Worm (Caenorhabditis elegans) whole organism, L2 larva: Measurements from ENCODE around the gene clec-214.

ENCODE experiments used
- C34F6.9 ChIP-seq: fragments of 150-350 bp; optimal IDR thresholded peaks from 2 replicates; lab custom pipeline; 2014; ENCODE audit warnings: missing biosample characterization, missing genetic modification characterization
- R02D3.7 ChIP-seq: fragments of 150-350 bp; optimal IDR thresholded peaks from 2 replicates; lab custom pipeline; 2014; ENCODE audit warnings: missing biosample characterization, missing genetic modification characterization
- Y55F3AM.14 ChIP-seq: fragments of 200-800 bp; sonication (Bioruptor generic); optimal IDR thresholded peaks from 2 replicates; lab custom pipeline; 2018; ENCODE audit warnings: mild to moderate bottlenecking, missing genetic modification characterization, missing compliant biosample characterization
- ZK546.5 ChIP-seq: sonication (generic microtip); optimal IDR thresholded peaks from 2 replicates; lab custom pipeline; 2017; ENCODE audit warnings: missing biosample characterization, missing genetic modification characterization
- alr-1 ChIP-seq: fragments of 150-350 bp; optimal IDR thresholded peaks from 2 replicates; lab custom pipeline; 2014; ENCODE audit warnings: missing biosample characterization, missing genetic modification characterization
- aly-2 ChIP-seq: fragments of 150-350 bp; optimal IDR thresholded peaks from 2 replicates; lab custom pipeline; 2014; ENCODE audit warnings: missing biosample characterization, missing genetic modification characterization
- blmp-1 ChIP-seq: sonication (generic microtip); optimal IDR thresholded peaks from 2 replicates; lab custom pipeline; 2017; ENCODE audit warnings: missing genetic modification characterization, mild to moderate bottlenecking, missing compliant biosample characterization, antibody characterized with exemption, moderate library complexity; ENCODE audit not compliant: insufficient read depth
- ceh-82 ChIP-seq: fragments of 150-350 bp; optimal IDR thresholded peaks from 2 replicates; lab custom pipeline; 2014; ENCODE audit warnings: missing biosample characterization, missing genetic modification characterization
- crh-2 ChIP-seq: sonication (generic microtip); optimal IDR thresholded peaks from 2 replicates; lab custom pipeline; 2017; ENCODE audit warnings: missing biosample characterization, missing genetic modification characterization
- dmd-4 ChIP-seq: sonication (generic microtip); optimal IDR thresholded peaks from 2 replicates; lab custom pipeline; 2017; ENCODE audit warnings: missing biosample characterization, missing genetic modification characterization
- egl-27 ChIP-seq: sonication (generic microtip); optimal IDR thresholded peaks from 3 replicates; lab custom pipeline; 2017; ENCODE audit warnings: missing biosample characterization, missing genetic modification reagents, missing genetic modification characterization
- elt-3 ChIP-seq: sonication (generic microtip); optimal IDR thresholded peaks from 2 replicates; lab custom pipeline; 2017; ENCODE audit warnings: missing biosample characterization, missing genetic modification characterization
- gmeb-1 ChIP-seq: fragments of 150-350 bp; optimal IDR thresholded peaks from 2 replicates; lab custom pipeline; 2014; ENCODE audit warnings: missing biosample characterization, missing genetic modification characterization
- lin-39 ChIP-seq: fragments of 150-350 bp; optimal IDR thresholded peaks from 2 replicates; lab custom pipeline; 2014; ENCODE audit warnings: missing biosample characterization, missing genetic modification reagents, missing genetic modification characterization
- mbf-1 ChIP-seq: sonication (generic microtip); optimal IDR thresholded peaks from 2 replicates; lab custom pipeline; 2017; ENCODE audit warnings: missing biosample characterization, missing genetic modification characterization
- mdl-1 ChIP-seq, 2 experiments: fragments of 150-350 bp in 1 of 2; sonication (generic microtip) in 1 of 2; optimal IDR thresholded peaks; 2 replicates each; lab custom pipeline; 2017; ENCODE audit warnings: missing biosample characterization in 2 of 2, missing genetic modification characterization in 2 of 2
- nhr-10 ChIP-seq: sonication (generic microtip); optimal IDR thresholded peaks from 2 replicates; lab custom pipeline; 2017; ENCODE audit warnings: missing biosample characterization, missing genetic modification characterization
- nhr-11 ChIP-seq: fragments of 150-350 bp; optimal IDR thresholded peaks from 2 replicates; lab custom pipeline; 2014; ENCODE audit warnings: missing biosample characterization, missing genetic modification characterization
- nhr-12 ChIP-seq: fragments of 150-350 bp; optimal IDR thresholded peaks from 2 replicates; lab custom pipeline; 2014; ENCODE audit warnings: missing biosample characterization, missing genetic modification characterization
- nhr-129 ChIP-seq: fragments of 150-350 bp; optimal IDR thresholded peaks from 2 replicates; lab custom pipeline; 2014; ENCODE audit warnings: missing biosample characterization, missing genetic modification characterization
- nhr-21 ChIP-seq: fragments of 150-350 bp; optimal IDR thresholded peaks from 2 replicates; lab custom pipeline; 2014; ENCODE audit warnings: missing biosample characterization, missing genetic modification characterization
- nhr-23 ChIP-seq: fragments of 150-350 bp; optimal IDR thresholded peaks from 2 replicates; lab custom pipeline; 2014; ENCODE audit warnings: missing biosample characterization, missing genetic modification reagents, missing genetic modification characterization
- nhr-237 ChIP-seq: fragments of 150-350 bp; optimal IDR thresholded peaks from 2 replicates; lab custom pipeline; 2014; ENCODE audit warnings: missing biosample characterization, missing genetic modification characterization
- nhr-25 ChIP-seq: fragments of 150-350 bp; sonication (generic microtip); optimal IDR thresholded peaks from 3 replicates; lab custom pipeline; 2014; ENCODE audit warnings: missing biosample characterization, missing genetic modification characterization
- nhr-6 ChIP-seq: fragments of 150-350 bp; optimal IDR thresholded peaks from 2 replicates; lab custom pipeline; 2014; ENCODE audit warnings: missing biosample characterization, missing genetic modification characterization
- nhr-77 ChIP-seq: fragments of 150-350 bp; optimal IDR thresholded peaks from 2 replicates; lab custom pipeline; 2014; ENCODE audit warnings: missing biosample characterization, missing genetic modification characterization
- peb-1 ChIP-seq: fragments of 150-350 bp; optimal IDR thresholded peaks from 2 replicates; lab custom pipeline; 2014; ENCODE audit warnings: missing biosample characterization, missing genetic modification characterization
- sem-4 ChIP-seq: fragments of 150-350 bp; optimal IDR thresholded peaks from 2 replicates; lab custom pipeline; 2014; ENCODE audit warnings: missing biosample characterization, missing genetic modification reagents, missing genetic modification characterization
- skn-1 ChIP-seq: sonication (generic microtip); optimal IDR thresholded peaks from 2 replicates; lab custom pipeline; 2017; ENCODE audit warnings: missing biosample characterization, missing genetic modification characterization
- sma-3 ChIP-seq: sonication (generic microtip); optimal IDR thresholded peaks from 2 replicates; lab custom pipeline; 2016; ENCODE audit warnings: missing genetic modification reagents, missing genetic modification characterization, missing compliant biosample characterization
- sma-9 ChIP-seq, 2 experiments: fragments of 150-350 bp in 1 of 2; sonication (generic microtip) in 1 of 2; optimal IDR thresholded peaks; 2 replicates each; lab custom pipeline; 2014 to 2016; ENCODE audit warnings: missing genetic modification characterization in 2 of 2, mild to moderate bottlenecking in 1 of 2, missing biosample characterization in 1 of 2, missing compliant biosample characterization in 1 of 2, missing genetic modification reagents in 1 of 2, moderate library complexity in 1 of 2
- snpc-4 ChIP-seq: fragments of 150-350 bp; optimal IDR thresholded peaks from 2 replicates; lab custom pipeline; 2014; ENCODE audit warnings: missing biosample characterization, missing genetic modification characterization
- unc-39 ChIP-seq: fragments of 150-350 bp; optimal IDR thresholded peaks from 2 replicates; lab custom pipeline; 2014; ENCODE audit warnings: missing biosample characterization, missing genetic modification characterization
- unc-62 ChIP-seq: fragments of 150-350 bp; optimal IDR thresholded peaks from 2 replicates; lab custom pipeline; 2014; ENCODE audit warnings: missing biosample characterization, missing genetic modification reagents, missing genetic modification characterization
- zag-1 ChIP-seq: fragments of 150-350 bp; optimal IDR thresholded peaks from 2 replicates; lab custom pipeline; 2014; ENCODE audit warnings: missing biosample characterization, missing genetic modification characterization
- ztf-4 ChIP-seq: fragments of 150-350 bp; optimal IDR thresholded peaks from 2 replicates; lab custom pipeline; 2014; ENCODE audit warnings: missing biosample characterization, missing genetic modification characterization

Gene clec-214

DNA sequence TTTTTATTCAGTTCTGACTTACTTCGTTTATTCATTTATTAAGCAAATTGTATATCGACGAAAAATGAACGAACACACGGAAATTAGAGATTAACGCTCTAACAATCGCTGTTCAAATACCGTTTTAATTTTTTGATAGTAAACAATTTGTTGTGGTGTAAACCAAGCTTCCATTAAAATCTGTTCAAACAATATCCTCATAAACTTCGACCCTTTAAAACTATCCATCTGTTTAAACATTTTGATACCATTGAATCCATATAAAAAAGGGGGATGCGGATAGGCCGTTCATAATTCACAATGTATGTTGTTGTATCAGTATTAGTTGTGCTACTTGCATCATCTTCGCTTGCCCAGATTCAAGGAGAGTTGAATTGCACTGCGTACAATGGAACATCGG is 16.4 kb downstream of the clec-214 start, which contains the start of gene F07C4.6:
Gene F07C4.6 (plus strand): TSS at position 301 of the 400 bp plus-strand sequence.
- TF ChIP-seq ZK546.5 (tag; lab: Kevin White, UChicago) = no peak
- TF ChIP-seq nhr-21 = peak; percentile 24
- TF ChIP-seq, all 48 proteins: peak for 1

DNA sequence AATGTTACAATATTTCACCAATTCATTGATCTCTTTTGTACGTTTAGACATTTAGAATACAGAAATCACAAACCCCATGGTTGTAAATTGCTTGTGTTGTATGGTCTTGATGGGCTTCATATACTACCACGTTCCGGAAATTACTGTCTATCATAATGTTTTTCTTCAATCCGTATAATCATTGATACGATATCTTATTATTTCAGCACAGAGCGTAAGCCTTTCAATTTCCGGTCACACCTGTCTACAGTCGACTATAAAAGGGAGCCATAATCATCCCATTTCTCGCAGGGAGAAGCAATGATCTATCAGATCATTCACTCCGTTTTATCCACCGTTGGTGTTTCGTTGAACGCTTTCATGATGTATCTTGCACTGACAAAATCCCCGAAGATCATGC is 19.3 kb downstream of the clec-214 start, which contains the start of gene srd-30:
Gene srd-30 (plus strand): TSS at position 301 of the 400 bp plus-strand sequence.
- no peak for TF ChIP-seq lin-39
- TF ChIP-seq Y55F3AM.14 (GFP tag; lab: Kevin White, UChicago) = no peak
- no peak for TF ChIP-seq mdl-1 (tag; optimal IDR thresholded peaks at IDR 0.05; lab: Kevin White, UChicago)
- TF ChIP-seq C34F6.9 (tag; lab: Kevin White, UChicago) = no peak
- TF ChIP-seq gmeb-1 (tag; lab: Kevin White, UChicago) = no peak
- no peak for TF ChIP-seq alr-1 (tag; lab: Kevin White, UChicago)
- TF ChIP-seq crh-2 (tag; lab: Kevin White, UChicago) = no peak
- TF ChIP-seq unc-39 = no peak
- TF ChIP-seq nhr-10 (tag; lab: Kevin White, UChicago) = no peak
- no peak for TF ChIP-seq nhr-237 (tag; lab: Kevin White, UChicago)

DNA sequence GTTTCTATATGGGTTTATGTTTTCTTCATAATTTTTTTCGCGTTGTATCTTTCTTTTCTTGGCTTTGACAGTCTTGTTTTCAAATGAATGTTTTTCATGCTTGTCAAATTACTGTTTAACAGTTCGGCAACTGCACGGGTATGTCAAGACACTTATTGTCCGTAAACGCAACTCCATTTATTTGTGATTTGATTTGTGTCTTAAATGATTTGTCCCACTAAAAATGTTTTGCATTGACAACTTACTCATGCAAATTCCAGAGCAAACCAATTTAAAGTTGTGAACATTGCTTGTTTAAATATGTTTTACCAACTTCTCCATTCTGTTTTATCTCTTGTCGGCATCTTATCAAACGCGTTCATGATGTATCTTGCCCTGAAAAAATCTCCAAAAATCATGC is 21.6 kb downstream of the clec-214 start, which contains the start of gene srd-25:
Gene srd-25 (plus strand): TSS at position 301 of the 400 bp plus-strand sequence.
- no peak for TF ChIP-seq ztf-4 (tag; lab: Kevin White, UChicago)
- TF ChIP-seq sma-3 (GFP tag; lab: Kevin White, UChicago) = no peak
- no peak for TF ChIP-seq skn-1
- TF ChIP-seq aly-2 (tag; lab: Kevin White, UChicago) = no peak
- no peak for TF ChIP-seq nhr-129 (tag; lab: Kevin White, UChicago)
- TF ChIP-seq elt-3 (tag; lab: Kevin White, UChicago) = no peak
- TF ChIP-seq dmd-4 = no peak
- no peak for TF ChIP-seq C34F6.9 (tag; lab: Kevin White, UChicago)
- TF ChIP-seq alr-1 (tag; lab: Kevin White, UChicago) = no peak
- no peak for TF ChIP-seq sma-9 (GFP tag; optimal IDR thresholded peaks at IDR 0.05; lab: Kevin White, UChicago)
- TF ChIP-seq sma-9 (tag; optimal IDR thresholded peaks at IDR 0.05; lab: Kevin White, UChicago) = no peak
- TF ChIP-seq zag-1 (tag; lab: Kevin White, UChicago) = no peak
- TF ChIP-seq nhr-12 = no peak
- TF ChIP-seq peb-1 (tag; lab: Kevin White, UChicago) = no peak
- TF ChIP-seq nhr-10 (tag; lab: Kevin White, UChicago) = no peak
- no peak for TF ChIP-seq lin-39
- TF ChIP-seq ceh-82 (tag; lab: Kevin White, UChicago) = no peak
- no peak for TF ChIP-seq nhr-23 (tag; lab: Kevin White, UChicago)
- TF ChIP-seq mdl-1 (tag; optimal IDR thresholded peaks at IDR 0.05; lab: Kevin White, UChicago) = no peak
- TF ChIP-seq crh-2 (tag; lab: Kevin White, UChicago) = no peak

DNA sequence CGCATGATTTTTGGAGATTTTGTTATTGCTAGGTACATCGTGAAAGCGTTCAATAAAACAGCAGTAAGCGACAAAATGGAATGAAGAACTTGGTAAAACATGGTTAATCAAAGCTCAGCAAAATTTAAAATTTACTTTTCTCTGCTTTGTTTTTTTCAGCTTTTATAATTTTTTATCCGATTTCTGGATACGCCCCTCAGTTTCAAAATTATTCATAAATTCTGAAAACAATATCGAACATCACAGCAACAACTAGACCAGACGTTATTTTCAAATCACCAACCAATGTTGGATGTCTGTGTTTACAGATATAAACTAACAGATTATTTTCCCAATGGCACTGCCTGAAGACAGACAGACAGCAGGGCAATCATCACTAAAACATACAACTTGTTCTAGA is 24.5 kb downstream of the clec-214 start, which contains the start of gene srd-31:
Gene srd-31 (minus strand): TSS at position 101 of the 400 bp plus-strand sequence.
- TF ChIP-seq nhr-25 (tag; lab: Kevin White, UChicago) (no peak), nhr-77 (tag; lab: Kevin White, UChicago) (no peak), unc-39 (no peak), nhr-6 (no peak), nhr-11 (tag; lab: Kevin White, UChicago) (no peak), blmp-1 (tag; lab: Kevin White, UChicago) (no peak), R02D3.7 (tag; lab: Kevin White, UChicago) (no peak), snpc-4 (tag; lab: Kevin White, UChicago) (no peak), lin-39 (no peak), sem-4 (tag; lab: Kevin White, UChicago) (no peak), crh-2 (tag; lab: Kevin White, UChicago) (no peak), ztf-4 (tag; lab: Kevin White, UChicago) (no peak), mbf-1 (tag; lab: Kevin White, UChicago) (no peak), unc-62 (GFP tag; lab: Kevin White, UChicago) (no peak), ZK546.5 (tag; lab: Kevin White, UChicago) (no peak), nhr-12 (no peak)

DNA sequence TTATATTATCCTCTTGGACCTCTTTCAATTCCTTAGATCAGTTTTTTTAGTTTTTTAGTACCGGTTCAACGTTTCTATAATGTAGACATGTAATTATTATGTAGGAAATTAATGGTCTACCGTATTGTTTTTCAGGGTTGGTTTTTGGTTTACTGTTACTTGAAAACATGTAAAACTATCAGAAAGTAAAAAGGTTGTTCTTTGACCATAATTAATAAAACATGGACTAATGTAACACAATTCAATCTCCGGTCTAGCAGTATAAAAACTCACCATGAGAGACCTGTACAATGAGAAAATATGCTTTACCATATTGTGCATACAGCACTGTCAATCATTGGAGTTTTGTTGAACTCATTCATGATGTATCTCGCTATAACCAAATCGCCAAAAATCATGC is 25.3 kb downstream of the clec-214 start, which contains the start of gene srd-29:
Gene srd-29 (plus strand): TSS at position 301 of the 400 bp plus-strand sequence.
- no peak for TF ChIP-seq lin-39
- no peak for TF ChIP-seq ZK546.5 (tag; lab: Kevin White, UChicago)
- TF ChIP-seq ztf-4 (tag; lab: Kevin White, UChicago) = no peak
- TF ChIP-seq nhr-21 = no peak
- no peak for TF ChIP-seq egl-27 (tag; lab: Kevin White, UChicago)
- no peak for TF ChIP-seq aly-2 (tag; lab: Kevin White, UChicago)
- no peak for TF ChIP-seq C34F6.9 (tag; lab: Kevin White, UChicago)
- no peak for TF ChIP-seq nhr-77 (tag; lab: Kevin White, UChicago)
